Worm (Caenorhabditis elegans): ENCODE results near the gene F13H8.8.

F13H8.8 gene

DNA sequence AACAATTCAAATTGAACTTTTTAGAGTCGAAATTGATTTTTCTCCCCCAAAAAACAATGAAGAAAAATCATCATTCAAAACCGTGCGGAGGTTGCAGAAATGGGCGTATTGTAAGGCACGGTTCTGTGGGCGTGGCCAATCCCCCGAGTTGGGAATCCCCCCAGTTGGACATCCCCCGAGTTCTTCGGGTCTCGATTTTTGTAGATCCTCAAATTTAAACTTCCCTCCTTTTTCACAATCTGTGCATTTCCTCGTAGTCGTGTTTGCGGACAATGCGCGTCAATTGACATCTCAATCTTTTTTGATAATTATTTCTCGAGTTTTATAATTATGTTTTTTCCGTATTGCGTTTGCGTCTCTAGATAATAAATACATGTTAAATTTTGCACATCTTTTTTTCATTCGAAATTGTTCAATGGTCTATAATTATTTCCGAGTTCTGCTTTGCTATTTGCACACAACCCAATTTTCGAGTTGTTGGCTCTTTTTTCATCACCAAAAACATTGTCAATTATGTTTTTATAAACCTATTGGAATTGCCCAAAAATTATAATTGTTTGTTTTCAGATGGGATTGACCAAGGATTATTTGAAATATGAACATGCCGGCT lies 2.0 kb upstream of the F13H8.8 start, which contains the start of gene F13H8.2 (continued):
- TF ChIP-seq pha-4 (GFP tag; IDR thresholded peaks at IDR 0.05) (no peak), pha-4 (tag; optimal IDR thresholded peaks at IDR 0.05) (no peak), dpl-1 (GFP tag; optimal IDR thresholded peaks at IDR 0.05) (peak; percentile 95), dmd-6 (GFP tag; IDR thresholded peaks at IDR 0.05) (peak; percentile 78), ces-1 (GFP tag; optimal IDR thresholded peaks at IDR 0.05) (no peak), nhr-237 (tag; optimal IDR thresholded peaks at IDR 0.05) (no peak), gei-8 (GFP tag; optimal IDR thresholded peaks at IDR 0.05) (no peak), arid-1 (GFP tag; conservative IDR thresholded peaks at IDR 0.05) (peak; percentile 93), nhr-6 (tag; optimal IDR thresholded peaks at IDR 0.05) (peak; percentile 36), snpc-1.2 (GFP tag; IDR thresholded peaks at IDR 0.05) (peak; percentile 61; the same call in 1 of the 2 replicates), nhr-102 (tag; optimal IDR thresholded peaks at IDR 0.05) (no peak), lin-1 (GFP tag; IDR thresholded peaks at IDR 0.05) (peak; percentile 91), nhr-76 (tag; optimal IDR thresholded peaks at IDR 0.05) (no peak), daf-19 (GFP tag; conservative IDR thresholded peaks at IDR 0.05) (0 out of 2 replicates have a peak, but pooled peaks have one; percentile 34), vab-7 (GFP tag; IDR thresholded peaks at IDR 0.05) (peak; percentile 77), lin-13 (GFP tag; optimal IDR thresholded peaks at IDR 0.05) (peak; percentile 28), nhr-48 (tag; optimal IDR thresholded peaks at IDR 0.05) (peak; percentile 22), lin-15B (tag; optimal IDR thresholded peaks at IDR 0.05) (no peak), dmd-8 (GFP tag; IDR thresholded peaks at IDR 0.05) (0 out of 2 replicates have a peak, but pooled peaks have one; percentile 30), zfp-2 (tag; optimal IDR thresholded peaks at IDR 0.05) (no peak), daf-16 (GFP tag; optimal IDR thresholded peaks at IDR 0.05) (peak in 1 of 2 experiments; percentile 5), daf-16 (tag; optimal IDR thresholded peaks at IDR 0.05) (peak; percentile 6), unc-130 (GFP tag; optimal IDR thresholded peaks at IDR 0.05) (peak; percentile 69), F26F4.8 (GFP tag; conservative IDR thresholded peaks at IDR 0.05) (no peak), Y48G9A.11 (GFP tag; IDR thresholded peaks at IDR 0.05) (peak; percentile 70), D1046.2 (GFP tag; IDR thresholded peaks at IDR 0.05) (no peak), ceh-44 (GFP tag; IDR thresholded peaks at IDR 0.05) (peak; percentile 79), lin-39 (tag; optimal IDR thresholded peaks at IDR 0.05) (no peak), mxl-2 (GFP tag; conservative IDR thresholded peaks at IDR 0.05) (0 out of 2 replicates have a peak, but pooled peaks have one; percentile 35), Y105C5A.15 (GFP tag; IDR thresholded peaks at IDR 0.05) (no peak), lir-3 (tag; optimal IDR thresholded peaks at IDR 0.05) (no peak), nhr-10 (tag; optimal IDR thresholded peaks at IDR 0.05) (no peak), ZK546.5 (tag; optimal IDR thresholded peaks at IDR 0.05) (no peak), zag-1 (tag; optimal IDR thresholded peaks at IDR 0.05) (no peak), nhr-25 (tag; optimal IDR thresholded peaks at IDR 0.05; ENCODE audit: borderline replicate concordance, insufficient read depth) (no peak), lim-7 (GFP tag; IDR thresholded peaks at IDR 0.05) (no peak), ctbp-1 (GFP tag; IDR thresholded peaks at IDR 0.05) (peak; percentile 91), unc-62 (GFP tag; optimal IDR thresholded peaks at IDR 0.05 in 1 of 2) (peak in 1 of 2 experiments; percentile 37), unc-62 (tag; optimal IDR thresholded peaks at IDR 0.05) (no peak), zfp-3 (GFP tag; conservative IDR thresholded peaks at IDR 0.05) (0 out of 2 replicates have a peak, but pooled peaks have one; percentile 17), lin-29 (GFP tag; IDR thresholded peaks at IDR 0.05) (0 out of 2 replicates have a peak, but pooled peaks have one; percentile 11), lin-38 (GFP tag; IDR thresholded peaks at IDR 0.05) (peak; percentile 89), spr-1 (tag; optimal IDR thresholded peaks at IDR 0.05) (peak; percentile 62), tra-1 (GFP tag; IDR thresholded peaks at IDR 0.05) (peak; percentile 62; the same call in 1 of the 2 replicates), nhr-77 (tag; optimal IDR thresholded peaks at IDR 0.05) (peak; percentile 28), ceh-28 (tag; optimal IDR thresholded peaks at IDR 0.05) (no peak), cey-2 (tag; optimal IDR thresholded peaks at IDR 0.05; ENCODE audit: borderline replicate concordance, insufficient read depth) (no peak), aha-1 (tag) (no peak), aly-2 (tag; optimal IDR thresholded peaks at IDR 0.05) (no peak), nhr-41 (GFP tag; IDR thresholded peaks at IDR 0.05) (no peak), Y75B8A.6 (GFP tag; IDR thresholded peaks at IDR 0.05) (no peak)

All from whole organism, L4 larva.